Worm (Caenorhabditis elegans) whole organism, L2 larva: Measurements from ENCODE around the gene C52E4.12.

Source experiments
- C34F6.9 ChIP-seq: fragments of 150-350 bp; optimal IDR thresholded peaks from 2 replicates; lab custom pipeline; 2014; ENCODE audit warnings: missing biosample characterization, missing genetic modification characterization
- F13H6.1 ChIP-seq: sonication (generic microtip); optimal IDR thresholded peaks from 2 replicates; lab custom pipeline; 2016; ENCODE audit warnings: missing genetic modification characterization, missing compliant biosample characterization
- Y55F3AM.14 ChIP-seq: fragments of 200-800 bp; sonication (Bioruptor generic); optimal IDR thresholded peaks from 2 replicates; lab custom pipeline; 2018; ENCODE audit warnings: mild to moderate bottlenecking, missing genetic modification characterization, missing compliant biosample characterization
- alr-1 ChIP-seq: fragments of 150-350 bp; optimal IDR thresholded peaks from 2 replicates; lab custom pipeline; 2014; ENCODE audit warnings: missing biosample characterization, missing genetic modification characterization
- aly-2 ChIP-seq: fragments of 150-350 bp; optimal IDR thresholded peaks from 2 replicates; lab custom pipeline; 2014; ENCODE audit warnings: missing biosample characterization, missing genetic modification characterization
- ama-1 ChIP-seq: fragments of 150-350 bp; optimal IDR thresholded peaks from 2 replicates; lab custom pipeline; 2018; ENCODE audit warnings: inconsistent platforms
- ceh-16 ChIP-seq: fragments of 150-350 bp; optimal IDR thresholded peaks from 2 replicates; lab custom pipeline; 2014; ENCODE audit warnings: missing biosample characterization, missing genetic modification characterization
- crh-2 ChIP-seq: sonication (generic microtip); optimal IDR thresholded peaks from 2 replicates; lab custom pipeline; 2017; ENCODE audit warnings: missing biosample characterization, missing genetic modification characterization
- dmd-4 ChIP-seq: sonication (generic microtip); optimal IDR thresholded peaks from 2 replicates; lab custom pipeline; 2017; ENCODE audit warnings: missing biosample characterization, missing genetic modification characterization
- egl-27 ChIP-seq: sonication (generic microtip); optimal IDR thresholded peaks from 3 replicates; lab custom pipeline; 2017; ENCODE audit warnings: missing biosample characterization, missing genetic modification reagents, missing genetic modification characterization
- elt-3 ChIP-seq: sonication (generic microtip); optimal IDR thresholded peaks from 2 replicates; lab custom pipeline; 2017; ENCODE audit warnings: missing biosample characterization, missing genetic modification characterization
- fos-1 ChIP-seq: fragments of 150-350 bp; optimal IDR thresholded peaks from 2 replicates; lab custom pipeline; 2014; ENCODE audit warnings: missing biosample characterization, missing genetic modification characterization
- lin-11 ChIP-seq: fragments of 150-350 bp; sonication (generic microtip); optimal IDR thresholded peaks from 2 replicates; lab custom pipeline; 2014; ENCODE audit warnings: missing biosample characterization, missing genetic modification characterization, inconsistent platforms, mixed read lengths
- lin-39 ChIP-seq: fragments of 150-350 bp; optimal IDR thresholded peaks from 2 replicates; lab custom pipeline; 2014; ENCODE audit warnings: missing biosample characterization, missing genetic modification reagents, missing genetic modification characterization
- lsy-2 ChIP-seq, 2 experiments: fragments of 150-350 bp in 1 of 2; sonication (generic microtip) in 1 of 2; optimal IDR thresholded peaks; 2 replicates each; lab custom pipeline; 2014 to 2017; ENCODE audit warnings: missing biosample characterization in 2 of 2, missing genetic modification characterization in 2 of 2
- mdl-1 ChIP-seq, 2 experiments: fragments of 150-350 bp in 1 of 2; sonication (generic microtip) in 1 of 2; optimal IDR thresholded peaks; 2 replicates each; lab custom pipeline; 2017; ENCODE audit warnings: missing biosample characterization in 2 of 2, missing genetic modification characterization in 2 of 2
- nhr-10 ChIP-seq: sonication (generic microtip); optimal IDR thresholded peaks from 2 replicates; lab custom pipeline; 2017; ENCODE audit warnings: missing biosample characterization, missing genetic modification characterization
- nhr-11 ChIP-seq: fragments of 150-350 bp; optimal IDR thresholded peaks from 2 replicates; lab custom pipeline; 2014; ENCODE audit warnings: missing biosample characterization, missing genetic modification characterization
- nhr-12 ChIP-seq: fragments of 150-350 bp; optimal IDR thresholded peaks from 2 replicates; lab custom pipeline; 2014; ENCODE audit warnings: missing biosample characterization, missing genetic modification characterization
- nhr-129 ChIP-seq: fragments of 150-350 bp; optimal IDR thresholded peaks from 2 replicates; lab custom pipeline; 2014; ENCODE audit warnings: missing biosample characterization, missing genetic modification characterization
- nhr-21 ChIP-seq: fragments of 150-350 bp; optimal IDR thresholded peaks from 2 replicates; lab custom pipeline; 2014; ENCODE audit warnings: missing biosample characterization, missing genetic modification characterization
- nhr-23 ChIP-seq: fragments of 150-350 bp; optimal IDR thresholded peaks from 2 replicates; lab custom pipeline; 2014; ENCODE audit warnings: missing biosample characterization, missing genetic modification reagents, missing genetic modification characterization
- nhr-237 ChIP-seq: fragments of 150-350 bp; optimal IDR thresholded peaks from 2 replicates; lab custom pipeline; 2014; ENCODE audit warnings: missing biosample characterization, missing genetic modification characterization
- nhr-6 ChIP-seq: fragments of 150-350 bp; optimal IDR thresholded peaks from 2 replicates; lab custom pipeline; 2014; ENCODE audit warnings: missing biosample characterization, missing genetic modification characterization
- peb-1 ChIP-seq: fragments of 150-350 bp; optimal IDR thresholded peaks from 2 replicates; lab custom pipeline; 2014; ENCODE audit warnings: missing biosample characterization, missing genetic modification characterization
- sem-4 ChIP-seq: fragments of 150-350 bp; optimal IDR thresholded peaks from 2 replicates; lab custom pipeline; 2014; ENCODE audit warnings: missing biosample characterization, missing genetic modification reagents, missing genetic modification characterization
- skn-1 ChIP-seq: sonication (generic microtip); optimal IDR thresholded peaks from 2 replicates; lab custom pipeline; 2017; ENCODE audit warnings: missing biosample characterization, missing genetic modification characterization
- sma-3 ChIP-seq: sonication (generic microtip); optimal IDR thresholded peaks from 2 replicates; lab custom pipeline; 2016; ENCODE audit warnings: missing genetic modification reagents, missing genetic modification characterization, missing compliant biosample characterization
- sma-9 ChIP-seq, 2 experiments: fragments of 150-350 bp in 1 of 2; sonication (generic microtip) in 1 of 2; optimal IDR thresholded peaks; 2 replicates each; lab custom pipeline; 2014 to 2016; ENCODE audit warnings: missing genetic modification characterization in 2 of 2, mild to moderate bottlenecking in 1 of 2, missing biosample characterization in 1 of 2, missing compliant biosample characterization in 1 of 2, missing genetic modification reagents in 1 of 2, moderate library complexity in 1 of 2
- snpc-4 ChIP-seq: fragments of 150-350 bp; optimal IDR thresholded peaks from 2 replicates; lab custom pipeline; 2014; ENCODE audit warnings: missing biosample characterization, missing genetic modification characterization
- unc-39 ChIP-seq: fragments of 150-350 bp; optimal IDR thresholded peaks from 2 replicates; lab custom pipeline; 2014; ENCODE audit warnings: missing biosample characterization, missing genetic modification characterization
- unc-55 ChIP-seq: fragments of 150-350 bp; sonication (generic microtip); optimal IDR thresholded peaks from 3 replicates; lab custom pipeline; 2014; ENCODE audit warnings: missing biosample characterization, missing genetic modification reagents, missing genetic modification characterization
- unc-62 ChIP-seq: fragments of 150-350 bp; optimal IDR thresholded peaks from 2 replicates; lab custom pipeline; 2014; ENCODE audit warnings: missing biosample characterization, missing genetic modification reagents, missing genetic modification characterization
- ztf-4 ChIP-seq: fragments of 150-350 bp; optimal IDR thresholded peaks from 2 replicates; lab custom pipeline; 2014; ENCODE audit warnings: missing biosample characterization, missing genetic modification characterization

Gene C52E4.12

DNA sequence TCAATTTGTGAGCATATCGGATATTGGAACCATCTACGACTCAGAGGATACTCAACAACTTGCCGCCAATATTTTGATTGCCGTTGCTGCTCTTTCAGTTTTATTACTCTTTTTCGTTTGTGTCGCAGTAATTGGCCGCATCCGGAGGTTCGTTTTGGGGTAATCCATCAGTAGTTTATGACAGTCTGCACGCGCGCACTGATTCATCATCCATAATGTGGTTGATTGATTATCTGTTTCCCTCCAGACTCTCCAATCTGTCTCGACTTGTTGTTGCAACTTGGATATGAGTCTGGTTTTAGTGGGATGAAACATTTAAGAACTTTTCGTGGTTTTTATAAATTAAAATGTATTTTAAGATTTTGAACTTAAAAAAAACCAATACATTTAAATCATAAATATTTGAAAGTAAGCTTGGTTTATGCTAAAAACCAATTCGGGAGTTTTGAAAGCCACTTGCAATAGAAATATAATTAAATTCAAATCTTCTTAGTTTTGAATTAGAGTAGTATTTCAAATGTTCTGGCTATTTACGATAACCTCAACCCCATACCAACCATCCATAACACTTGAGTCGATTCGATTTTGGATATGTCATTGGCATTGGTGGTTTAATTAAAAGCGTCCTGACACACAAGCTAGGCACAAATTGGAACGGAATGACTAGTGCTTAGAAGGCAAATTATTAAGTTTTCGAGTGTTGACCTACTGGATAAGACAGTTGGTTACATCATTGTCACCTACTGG is 35.7 kb upstream of the C52E4.12 start:
- TF ChIP-seq ama-1 (lab: Kevin White, UChicago), result no peak
- TF ChIP-seq peb-1, result no peak
- no peak for TF ChIP-seq Y55F3AM.14 (GFP tag; lab: Kevin White, UChicago)
- no peak for TF ChIP-seq crh-2 (tag; lab: Kevin White, UChicago)
- no peak for TF ChIP-seq unc-55
- TF ChIP-seq lin-39 (tag; lab: Kevin White, UChicago), result no peak
- no peak for TF ChIP-seq nhr-237 (tag; lab: Kevin White, UChicago)
- no peak for TF ChIP-seq skn-1 (tag; lab: Kevin White, UChicago)
- no peak for TF ChIP-seq nhr-12 (tag; lab: Kevin White, UChicago)
- TF ChIP-seq snpc-4 (tag; lab: Kevin White, UChicago), result no peak

DNA sequence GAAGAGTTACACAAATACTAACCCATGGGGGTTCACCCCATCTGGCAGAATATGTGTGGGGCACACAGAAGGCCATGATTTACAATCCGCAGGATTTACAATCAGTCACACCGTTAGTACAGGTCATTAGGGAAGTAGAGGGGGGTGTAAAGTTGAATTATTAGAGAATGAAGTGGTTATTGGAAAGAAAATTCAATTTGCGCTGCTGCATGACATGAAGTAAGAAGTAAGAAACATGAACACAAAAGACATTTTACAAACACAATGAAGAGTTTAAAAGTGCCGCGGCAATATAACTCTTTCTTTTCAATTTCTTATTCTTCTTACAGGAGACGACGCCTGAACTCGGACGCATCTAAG is 35.2 kb upstream of the C52E4.12 start:
- TF ChIP-seq nhr-23, result no peak
- TF ChIP-seq ztf-4, result no peak
- TF ChIP-seq lsy-2 (tag; optimal IDR thresholded peaks at IDR 0.05; lab: Kevin White, UChicago), result no peak
- TF ChIP-seq aly-2 (tag; lab: Kevin White, UChicago), result no peak
- TF ChIP-seq mdl-1 (tag; optimal IDR thresholded peaks at IDR 0.05; lab: Kevin White, UChicago), result no peak
- no peak for TF ChIP-seq egl-27 (tag; lab: Kevin White, UChicago)
- no peak for TF ChIP-seq nhr-21 (tag; lab: Kevin White, UChicago)
- no peak for TF ChIP-seq Y55F3AM.14 (GFP tag; lab: Kevin White, UChicago)
- no peak for TF ChIP-seq alr-1 (tag; lab: Kevin White, UChicago)
- no peak for TF ChIP-seq nhr-129 (tag; lab: Kevin White, UChicago)
- TF ChIP-seq unc-62, result no peak

- TF ChIP-seq sem-4 (tag; lab: Kevin White, UChicago) (no peak), mdl-1 (tag; optimal IDR thresholded peaks at IDR 0.05; lab: Kevin White, UChicago) (no peak), lsy-2 (tag; optimal IDR thresholded peaks at IDR 0.05; lab: Kevin White, UChicago) (no peak)
These were observed 31.2 kb upstream of the C52E4.12 start, which contains the start of gene F58H1.7 for ce11 chrV:11964723-11965122. F58H1.7 (minus strand) TSS chrV:11964823.

ce11 chrV:11975233-11975632 is 20.7 kb upstream of the C52E4.12 start, which contains the start of gene cpr-1:
cpr-1 (plus strand) TSS chrV:11975551.
- peak; percentile 69 for TF ChIP-seq sma-9 (GFP tag; optimal IDR thresholded peaks at IDR 0.05; lab: Kevin White, UChicago)
- TF ChIP-seq sma-9 (tag; optimal IDR thresholded peaks at IDR 0.05; lab: Kevin White, UChicago), result no peak
- TF ChIP-seq crh-2 (tag; lab: Kevin White, UChicago), result peak; percentile 54
- TF ChIP-seq F13H6.1 (tag; lab: Kevin White, UChicago), result peak; percentile 51
- TF ChIP-seq nhr-21 (tag; lab: Kevin White, UChicago), result no peak
- peak; percentile 37 for TF ChIP-seq fos-1 (tag; lab: Kevin White, UChicago)
- TF ChIP-seq alr-1 (tag; lab: Kevin White, UChicago), result no peak
- no peak for TF ChIP-seq sem-4 (tag; lab: Kevin White, UChicago)
- TF ChIP-seq, all 48 proteins: peak for 4

DNA sequence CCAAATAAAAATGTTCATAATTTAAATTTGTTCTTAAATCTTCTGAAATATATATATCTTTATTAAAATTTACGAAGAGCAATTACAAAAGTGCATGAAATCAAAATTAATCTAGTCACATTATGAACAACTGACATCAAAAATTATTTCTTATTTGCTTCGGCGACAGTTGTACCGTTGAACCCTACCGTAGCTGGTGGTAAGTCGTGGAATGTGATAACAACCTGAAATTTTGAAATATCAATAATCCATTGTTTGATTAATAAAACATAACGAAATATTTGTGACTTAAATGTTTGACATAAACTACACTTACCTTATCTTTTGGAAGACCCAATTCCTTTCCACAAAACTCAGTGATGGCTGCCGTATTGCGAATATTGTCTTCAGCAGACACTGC is 19.2 kb upstream of the C52E4.12 start:
- no peak for TF ChIP-seq elt-3 (tag; lab: Kevin White, UChicago)
- no peak for TF ChIP-seq nhr-10 (tag; lab: Kevin White, UChicago)
- no peak for TF ChIP-seq mdl-1 (tag; optimal IDR thresholded peaks at IDR 0.05; lab: Kevin White, UChicago)
- TF ChIP-seq nhr-6, result no peak
- TF ChIP-seq nhr-129 (tag; lab: Kevin White, UChicago), result no peak
- TF ChIP-seq lsy-2 (tag; optimal IDR thresholded peaks at IDR 0.05; lab: Kevin White, UChicago), result no peak
- TF ChIP-seq fos-1 (tag; lab: Kevin White, UChicago), result peak; percentile 43
- no peak for TF ChIP-seq C34F6.9 (tag; lab: Kevin White, UChicago)
- TF ChIP-seq F13H6.1 (tag; lab: Kevin White, UChicago), result no peak
- TF ChIP-seq sma-9 (GFP tag; optimal IDR thresholded peaks at IDR 0.05; lab: Kevin White, UChicago), result peak; percentile 6
- no peak for TF ChIP-seq sma-9 (tag; optimal IDR thresholded peaks at IDR 0.05; lab: Kevin White, UChicago)
- no peak for TF ChIP-seq sma-3 (GFP tag; lab: Kevin White, UChicago)
- no peak for TF ChIP-seq unc-55
- TF ChIP-seq peb-1, result no peak
- no peak for TF ChIP-seq ama-1 (lab: Kevin White, UChicago)
- TF ChIP-seq dmd-4 (tag; lab: Kevin White, UChicago), result no peak
- TF ChIP-seq egl-27 (tag; lab: Kevin White, UChicago), result no peak
- TF ChIP-seq unc-39 (tag; lab: Kevin White, UChicago), result no peak
- TF ChIP-seq Y55F3AM.14 (GFP tag; lab: Kevin White, UChicago), result no peak
- TF ChIP-seq ceh-16 (tag; lab: Kevin White, UChicago), result no peak
- no peak for TF ChIP-seq lin-11 (tag; lab: Kevin White, UChicago)
- peak; percentile 31 for TF ChIP-seq crh-2 (tag; lab: Kevin White, UChicago)
- TF ChIP-seq ztf-4, result no peak
- no peak for TF ChIP-seq nhr-11 (tag; lab: Kevin White, UChicago)
